Worm (Caenorhabditis elegans): ENCODE measurements around the gene F57F4.2.

The F57F4.2 gene

DNA sequence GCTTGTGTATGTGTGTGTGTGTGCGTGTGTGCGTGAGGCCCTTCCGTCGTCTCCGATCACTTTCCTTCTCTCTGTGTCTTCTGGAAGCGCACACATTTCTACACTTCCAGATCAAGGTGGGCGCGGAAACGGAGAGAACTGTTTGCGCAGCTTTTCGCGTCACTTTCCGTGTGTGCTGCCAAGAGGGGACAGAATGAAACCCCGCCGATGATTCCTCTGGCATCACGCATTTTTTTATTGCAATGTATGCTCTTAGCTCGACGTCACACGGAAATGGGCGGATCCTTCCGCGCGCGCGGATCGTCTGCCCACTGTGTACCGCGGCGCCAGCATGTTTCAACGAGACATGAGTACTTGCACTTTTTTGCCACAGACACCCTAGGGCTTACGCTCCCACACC is 34.1 kb downstream of the F57F4.2 start:
- TF ChIP-seq skn-1 (tag; optimal IDR thresholded peaks at IDR 0.05) (no peak), sox-4 (tag; optimal IDR thresholded peaks at IDR 0.05) (no peak), nhr-28 (tag; optimal IDR thresholded peaks at IDR 0.05) (no peak), dpl-1 (GFP tag; optimal IDR thresholded peaks at IDR 0.05) (no peak), lin-35 (GFP tag; optimal IDR thresholded peaks at IDR 0.05) (no peak), nhr-85 (tag) (no peak), mab-9 (GFP tag; IDR thresholded peaks at IDR 0.05) (no peak), fkh-8 (tag; optimal IDR thresholded peaks at IDR 0.05) (no peak), C04F5.9 (tag; optimal IDR thresholded peaks at IDR 0.05) (no peak), nhr-19 (GFP tag; conservative IDR thresholded peaks at IDR 0.05) (no peak), nhr-71 (tag; optimal IDR thresholded peaks at IDR 0.05) (no peak), vab-15 (tag; optimal IDR thresholded peaks at IDR 0.05) (no peak), lir-3 (tag; optimal IDR thresholded peaks at IDR 0.05; ENCODE audit: poor library complexity) (no peak), unc-130 (tag; optimal IDR thresholded peaks at IDR 0.05) (no peak), dsc-1 (tag; optimal IDR thresholded peaks at IDR 0.05) (no peak), nhr-237 (tag; optimal IDR thresholded peaks at IDR 0.05) (no peak)

DNA sequence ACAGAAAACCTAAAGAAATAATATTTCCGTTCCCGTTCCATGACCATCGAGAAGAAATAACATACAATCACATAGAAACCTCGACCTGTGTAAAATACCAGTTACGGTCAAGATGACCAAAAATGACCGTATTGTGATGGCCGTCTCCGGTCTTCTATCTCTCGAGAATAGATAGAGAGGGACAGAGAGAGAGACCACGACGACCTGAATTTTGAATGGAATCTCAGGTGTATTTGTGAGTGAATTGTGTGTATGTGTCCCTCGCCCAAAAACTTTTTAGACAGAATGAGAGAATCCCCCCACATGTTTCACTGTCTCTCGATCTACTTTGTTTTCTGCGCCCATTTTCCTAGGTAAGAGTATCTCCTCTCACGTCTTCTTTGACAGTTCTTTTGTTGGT is 34.7 kb downstream of the F57F4.2 start:
- TF ChIP-seq lin-14 (GFP tag; optimal IDR thresholded peaks at IDR 0.05) (peak; percentile 52), snu-23 (GFP tag; optimal IDR thresholded peaks at IDR 0.05) (peak; percentile 8), elt-3 (tag; optimal IDR thresholded peaks at IDR 0.05) (peak in 1 of 6 experiments; percentile 15), lin-35 (GFP tag; optimal IDR thresholded peaks at IDR 0.05) (peak in 1 of 2 experiments; percentile 19), unc-86 (tag; optimal IDR thresholded peaks at IDR 0.05) (no peak), blmp-1 (tag; optimal IDR thresholded peaks at IDR 0.05) (peak; percentile 68), nhr-85 (tag) (peak; percentile 72), unc-98 (GFP tag; IDR thresholded peaks at IDR 0.05) (no peak), efl-1 (optimal IDR thresholded peaks at IDR 0.05) (no peak), efl-1 (GFP tag; optimal IDR thresholded peaks at IDR 0.05 in 1 of 2) (peak in 1 of 2 experiments; percentile 90)

DNA sequence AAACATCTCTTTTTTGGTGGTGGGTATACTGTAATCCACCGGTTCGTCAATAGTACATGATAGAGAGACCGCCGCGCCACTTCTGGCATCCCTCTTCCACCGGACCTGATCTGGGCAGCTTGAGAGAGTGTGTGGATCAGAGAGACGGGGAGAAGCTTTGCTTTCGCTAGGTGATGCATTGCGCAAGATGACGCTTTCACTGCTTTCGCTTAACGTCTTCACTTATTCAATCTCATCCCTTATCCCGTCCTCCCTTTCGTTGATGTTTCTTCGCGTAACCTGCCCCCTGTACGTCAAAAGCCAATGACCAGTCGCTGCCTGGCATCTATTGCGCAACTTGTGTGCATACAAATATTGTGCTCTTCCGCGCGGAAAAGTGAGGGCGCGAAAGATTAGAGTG is 35.3 kb downstream of the F57F4.2 start:
- TF ChIP-seq blmp-1 (tag; optimal IDR thresholded peaks at IDR 0.05): peak; percentile 100
- no peak for TF ChIP-seq dpl-1 (GFP tag; optimal IDR thresholded peaks at IDR 0.05)

- TF ChIP-seq nhr-77 (tag; optimal IDR thresholded peaks at IDR 0.05) (no peak), blmp-1 (tag; optimal IDR thresholded peaks at IDR 0.05) (peak; percentile 98), efl-1 (optimal IDR thresholded peaks at IDR 0.05) (no peak), efl-1 (GFP tag; optimal IDR thresholded peaks at IDR 0.05 in 1 of 2) (peak in 1 of 2 experiments; percentile 19), jun-1 (tag; optimal IDR thresholded peaks at IDR 0.05) (no peak), ces-1 (GFP tag; optimal IDR thresholded peaks at IDR 0.05) (no peak), tlp-1 (tag; optimal IDR thresholded peaks at IDR 0.05) (no peak), pag-3 (tag; optimal IDR thresholded peaks at IDR 0.05; ENCODE audit: borderline replicate concordance, insufficient read depth) (no peak), egl-27 (tag; optimal IDR thresholded peaks at IDR 0.05) (no peak), efl-3 (GFP tag; optimal IDR thresholded peaks at IDR 0.05) (no peak), xbp-1 (tag; optimal IDR thresholded peaks at IDR 0.05) (no peak), nhr-76 (tag; optimal IDR thresholded peaks at IDR 0.05) (no peak), elt-2 (tag; optimal IDR thresholded peaks at IDR 0.05) (peak; percentile 4), mab-9 (GFP tag; IDR thresholded peaks at IDR 0.05) (no peak), hlh-17 (GFP tag; optimal IDR thresholded peaks at IDR 0.05; ENCODE audit: borderline replicate concordance) (no peak), nhr-237 (tag; optimal IDR thresholded peaks at IDR 0.05) (no peak), lin-35 (GFP tag; optimal IDR thresholded peaks at IDR 0.05) (no peak), nhr-85 (tag) (peak; percentile 5), nhr-47 (tag; optimal IDR thresholded peaks at IDR 0.05) (no peak), nhr-12 (tag; optimal IDR thresholded peaks at IDR 0.05) (no peak), zag-1 (tag; optimal IDR thresholded peaks at IDR 0.05) (no peak), lin-13 (GFP tag; optimal IDR thresholded peaks at IDR 0.05) (no peak), ceh-82 (tag; optimal IDR thresholded peaks at IDR 0.05) (no peak), zip-4 (GFP tag; optimal IDR thresholded peaks at IDR 0.05) (no peak)
Measured at ce11 chrV:6353182-6353780, 36.3 kb downstream of the F57F4.2 start.

All from whole organism, L1 larva.